Fruit fly (Drosophila melanogaster) whole organism, embryonic: ENCODE measurements around the gene Rbf.

ENCODE experiments used
- Abd-B ChIP-seq: fragments of 200-800 bp; sonication (Bioruptor generic); optimal IDR thresholded peaks from 2 replicates; lab custom pipeline; 2018; ENCODE audit warnings: missing biosample characterization, mild to moderate bottlenecking, missing genetic modification characterization, moderate library complexity
- Ada2b ChIP-seq: fragments of 200-800 bp; sonication (Bioruptor generic); IDR thresholded peaks from 2 replicates; pipeline ENCODE4 v1.3.6; 2022; ENCODE audit warnings: missing biosample characterization, missing genetic modification characterization
- Aef1 ChIP-seq: fragments of 200-800 bp; sonication (Bioruptor generic); IDR thresholded peaks from 3 replicates; pipeline ENCODE4 v1.3.6; 2022; ENCODE audit warnings: missing biosample characterization, missing genetic modification characterization
- Antp ChIP-seq: fragments of 200-800 bp; sonication (Bioruptor generic); optimal IDR thresholded peaks from 3 replicates; lab custom pipeline; 2016; ENCODE audit warnings: missing biosample characterization, missing genetic modification characterization
- Atf3 ChIP-seq: fragments of 200-800 bp; sonication (Bioruptor generic); optimal IDR thresholded peaks from 3 replicates; lab custom pipeline; 2016; ENCODE audit warnings: missing biosample characterization, missing genetic modification characterization
- BtbVII ChIP-seq: fragments of 200-800 bp; sonication (Bioruptor generic); optimal IDR thresholded peaks from 3 replicates; lab custom pipeline; 2017; ENCODE audit warnings: missing biosample characterization, mild to moderate bottlenecking, missing genetic modification characterization
- CG10959 ChIP-seq: fragments of 200-800 bp; sonication (Bioruptor generic); IDR thresholded peaks from 2 replicates; pipeline ENCODE4 v1.3.6; 2022; ENCODE audit warnings: missing biosample characterization, missing genetic modification characterization
- CG11456 ChIP-seq: fragments of 200-800 bp; sonication (Bioruptor generic); IDR thresholded peaks from 3 replicates; pipeline ENCODE4 v1.3.6; 2022; ENCODE audit warnings: missing biosample characterization, missing genetic modification characterization
- CG12071 ChIP-seq: fragments of 200-800 bp; sonication (Bioruptor generic); optimal IDR thresholded peaks from 3 replicates; lab custom pipeline; 2018; ENCODE audit warnings: missing biosample characterization, mild to moderate bottlenecking, missing genetic modification characterization
- CG1233 ChIP-seq: fragments of 200-800 bp; sonication (Bioruptor generic); optimal IDR thresholded peaks from 4 replicates; lab custom pipeline; 2018; ENCODE audit warnings: missing biosample characterization, mild to moderate bottlenecking, missing genetic modification characterization
- CG12391 ChIP-seq: fragments of 200-800 bp; sonication (Bioruptor generic); optimal IDR thresholded peaks from 3 replicates; lab custom pipeline; 2018; ENCODE audit warnings: missing biosample characterization, mild to moderate bottlenecking, missing genetic modification characterization, moderate library complexity
- CG12769 ChIP-seq: fragments of 200-800 bp; sonication (Bioruptor generic); optimal IDR thresholded peaks from 2 replicates; lab custom pipeline; 2019; ENCODE audit warnings: missing biosample characterization, mild to moderate bottlenecking, missing genetic modification characterization, moderate library complexity
- CG13287 ChIP-seq: fragments of 200-800 bp; sonication (Bioruptor generic); IDR thresholded peaks from 2 replicates; pipeline ENCODE4 v1.3.6; 2022; ENCODE audit warnings: missing biosample characterization, missing genetic modification characterization; ENCODE audit not compliant: partially characterized antibody
- CG14860 ChIP-seq: fragments of 200-800 bp; sonication (Bioruptor generic); IDR thresholded peaks from 3 replicates; pipeline ENCODE4 v1.3.6; 2022; ENCODE audit warnings: missing biosample characterization, missing genetic modification characterization; ENCODE audit not compliant: partially characterized antibody
- CG1792 ChIP-seq: fragments of 200-800 bp; sonication (Bioruptor generic); optimal IDR thresholded peaks from 2 replicates; lab custom pipeline; 2016; ENCODE audit warnings: missing biosample characterization, missing genetic modification characterization
- CG2199 ChIP-seq: fragments of 200-800 bp; sonication (Bioruptor generic); IDR thresholded peaks from 3 replicates; pipeline ENCODE4 v1.3.6; 2022; ENCODE audit warnings: missing biosample characterization, missing genetic modification characterization
- CG3065 ChIP-seq: fragments of 200-800 bp; sonication (Bioruptor generic); optimal IDR thresholded peaks from 2 replicates; lab custom pipeline; 2016; ENCODE audit warnings: missing biosample characterization, missing genetic modification characterization
- CG31365 ChIP-seq: fragments of 200-800 bp; sonication (Bioruptor generic); optimal IDR thresholded peaks from 2 replicates; lab custom pipeline; 2018; ENCODE audit warnings: missing biosample characterization, mild to moderate bottlenecking, missing genetic modification characterization
- CG32767 ChIP-seq: fragments of 200-800 bp; sonication (Bioruptor generic); IDR thresholded peaks from 2 replicates; pipeline ENCODE4 v1.3.6; 2022; ENCODE audit warnings: missing biosample characterization, missing genetic modification characterization
- CG3995 ChIP-seq: fragments of 200-800 bp; sonication (Bioruptor generic); optimal IDR thresholded peaks from 3 replicates; lab custom pipeline; 2016; ENCODE audit warnings: missing biosample characterization, missing genetic modification characterization
- CG6175 ChIP-seq: fragments of 200-800 bp; sonication (Bioruptor generic); IDR thresholded peaks from 3 replicates; pipeline ENCODE4 v1.3.6; 2022; ENCODE audit warnings: missing biosample characterization, missing genetic modification characterization
- CG7271 ChIP-seq: fragments of 200-800 bp; sonication (Bioruptor generic); optimal IDR thresholded peaks from 2 replicates; lab custom pipeline; 2018; ENCODE audit warnings: missing biosample characterization, mild to moderate bottlenecking, missing genetic modification characterization, moderate library complexity
- CG7987 ChIP-seq: fragments of 200-800 bp; sonication (Bioruptor generic); optimal IDR thresholded peaks from 2 replicates; lab custom pipeline; 2018; ENCODE audit warnings: missing biosample characterization, mild to moderate bottlenecking, missing genetic modification characterization, moderate library complexity
- Dfd ChIP-seq, 2 experiments: fragments of >200 bp; optimal IDR thresholded peaks; 2 replicates each; lab custom pipeline; 2017; ENCODE audit warnings: missing biosample characterization in 2 of 2, missing genetic modification characterization in 2 of 2
- Doc2 ChIP-seq: fragments of 200-800 bp; sonication (Bioruptor generic); IDR thresholded peaks from 2 replicates; pipeline ENCODE4 v1.3.6; 2022; ENCODE audit warnings: missing biosample characterization, missing genetic modification characterization
- Fer3 ChIP-seq: fragments of 200-800 bp; sonication (Bioruptor generic); optimal IDR thresholded peaks from 2 replicates; lab custom pipeline; 2018; ENCODE audit warnings: missing biosample characterization, mild to moderate bottlenecking, missing genetic modification characterization, moderate library complexity
- GATAe ChIP-seq: fragments of 200-800 bp; sonication (Bioruptor generic); conservative IDR thresholded peaks from 2 replicates; pipeline ENCODE4 v1.3.6; 2022; ENCODE audit warnings: missing biosample characterization, missing genetic modification characterization
- HLH54F ChIP-seq: fragments of 200-800 bp; sonication (Bioruptor generic); optimal IDR thresholded peaks from 3 replicates; lab custom pipeline; 2016; ENCODE audit warnings: missing biosample characterization, missing genetic modification characterization
- Hmx ChIP-seq: fragments of 200-800 bp; sonication (Bioruptor generic); optimal IDR thresholded peaks from 2 replicates; lab custom pipeline; 2016; ENCODE audit warnings: missing biosample characterization, missing genetic modification characterization
- Opbp ChIP-seq: fragments of 200-800 bp; sonication (Bioruptor generic); IDR thresholded peaks from 3 replicates; pipeline ENCODE4 v1.3.6; 2022; ENCODE audit warnings: missing biosample characterization, missing genetic modification characterization; ENCODE audit not compliant: partially characterized antibody
- Rfx ChIP-seq: fragments of 200-800 bp; sonication (Bioruptor generic); IDR thresholded peaks from 2 replicates; pipeline ENCODE4 v1.3.6; 2022; ENCODE audit warnings: missing biosample characterization, missing genetic modification characterization
- Sin3A ChIP-seq: fragments of >200 bp; optimal IDR thresholded peaks from 2 replicates; lab custom pipeline; 2018
- ac ChIP-seq: fragments of 200-800 bp; sonication (Bioruptor generic); optimal IDR thresholded peaks from 3 replicates; lab custom pipeline; 2017; ENCODE audit warnings: missing biosample characterization, mild to moderate bottlenecking, missing genetic modification characterization
- az2 ChIP-seq: fragments of 200-800 bp; sonication (Bioruptor generic); optimal IDR thresholded peaks from 3 replicates; lab custom pipeline; 2016; ENCODE audit warnings: missing biosample characterization, missing genetic modification characterization
- bcd ChIP-seq: fragments of 200-800 bp; sonication (Bioruptor generic); optimal IDR thresholded peaks from 2 replicates; lab custom pipeline; 2017; ENCODE audit warnings: missing biosample characterization, mild to moderate bottlenecking, missing genetic modification characterization
- cas ChIP-seq: fragments of 200-800 bp; sonication (Bioruptor generic); IDR thresholded peaks from 2 replicates; pipeline ENCODE4 v1.3.6; 2022; ENCODE audit warnings: missing biosample characterization, missing genetic modification characterization
- disco-r ChIP-seq: fragments of 200-800 bp; sonication (Bioruptor generic); optimal IDR thresholded peaks from 2 replicates; lab custom pipeline; 2016; ENCODE audit warnings: missing biosample characterization, missing genetic modification characterization
- esg ChIP-seq: fragments of 200-800 bp; sonication (Bioruptor generic); conservative IDR thresholded peaks from 2 replicates; pipeline ENCODE4 v1.3.6; 2022; ENCODE audit warnings: missing biosample characterization, missing genetic modification characterization
- grau ChIP-seq: fragments of 200-800 bp; optimal IDR thresholded peaks from 3 replicates; lab custom pipeline; 2019; ENCODE audit warnings: missing biosample characterization, mild to moderate bottlenecking, missing genetic modification characterization, moderate library complexity
- gsb ChIP-seq: fragments of 200-800 bp; sonication (Bioruptor generic); IDR thresholded peaks from 2 replicates; pipeline ENCODE4 v1.3.6; 2022; ENCODE audit warnings: missing biosample characterization, missing genetic modification characterization
- klu ChIP-seq: fragments of 200-800 bp; sonication (Bioruptor generic); IDR thresholded peaks from 2 replicates; pipeline ENCODE4 v1.3.6; 2022; ENCODE audit warnings: missing biosample characterization, missing genetic modification characterization
- pan ChIP-seq, 4 experiments: fragments of >200 bp in 3 of 4; fragments of 200-800 bp in 1 of 4; sonication (Bioruptor generic) in 1 of 4; optimal IDR thresholded peaks in 3 of 4; IDR thresholded peaks in 1 of 4; 2 replicates each; pipeline versions ENCODE4 v1.3.6 to Lab custom; 2017 to 2022; ENCODE audit warnings: missing biosample characterization in 2 of 4, missing genetic modification characterization in 2 of 4, mixed read lengths in 1 of 4
- pfk ChIP-seq: fragments of 200-800 bp; sonication (Bioruptor generic); optimal IDR thresholded peaks from 2 replicates; lab custom pipeline; 2018; ENCODE audit warnings: missing biosample characterization, mild to moderate bottlenecking, missing genetic modification characterization, moderate library complexity
- phol ChIP-seq: fragments of 200-800 bp; sonication (Bioruptor generic); optimal IDR thresholded peaks from 3 replicates; lab custom pipeline; 2018; ENCODE audit warnings: missing biosample characterization, mild to moderate bottlenecking, missing genetic modification characterization, moderate library complexity
- repo ChIP-seq: fragments of 200-800 bp; sonication (Bioruptor generic); optimal IDR thresholded peaks from 2 replicates; lab custom pipeline; 2016; ENCODE audit warnings: missing biosample characterization, missing genetic modification characterization
- sc ChIP-seq, 3 experiments: fragments of >200 bp in 2 of 3; fragments of 200-800 bp in 1 of 3; sonication (Bioruptor generic) in 1 of 3; optimal IDR thresholded peaks; 2 replicates in 2 of 3; 3 replicates in 1 of 3; lab custom pipeline; 2017; ENCODE audit warnings: mild to moderate bottlenecking in 1 of 3, missing biosample characterization in 1 of 3, missing genetic modification characterization in 1 of 3, missing genetic modification reagents in 1 of 3
- sens ChIP-seq: fragments of 200-800 bp; sonication (Bioruptor generic); peaks from one replicate; lab custom pipeline; 2016; ENCODE audit warnings: missing biosample characterization, missing genetic modification characterization
- so ChIP-seq: fragments of 200-800 bp; sonication (Bioruptor generic); IDR thresholded peaks from 3 replicates; pipeline ENCODE4 v1.3.6; 2022; ENCODE audit warnings: missing biosample characterization, missing genetic modification characterization
- trem ChIP-seq: fragments of 200-800 bp; optimal IDR thresholded peaks from 3 replicates; lab custom pipeline; 2019; ENCODE audit warnings: missing biosample characterization, mild to moderate bottlenecking, missing genetic modification characterization, moderate library complexity
- vvl ChIP-seq: fragments of 200-800 bp; sonication (Bioruptor generic); IDR thresholded peaks from 2 replicates; pipeline ENCODE4 v1.3.6; 2022; ENCODE audit warnings: missing biosample characterization, missing genetic modification characterization
- wor ChIP-seq: fragments of 200-800 bp; sonication (Bioruptor generic); IDR thresholded peaks from 2 replicates; pipeline ENCODE4 v1.3.6; 2022; ENCODE audit warnings: missing biosample characterization, missing genetic modification characterization

Rbf gene

DNA sequence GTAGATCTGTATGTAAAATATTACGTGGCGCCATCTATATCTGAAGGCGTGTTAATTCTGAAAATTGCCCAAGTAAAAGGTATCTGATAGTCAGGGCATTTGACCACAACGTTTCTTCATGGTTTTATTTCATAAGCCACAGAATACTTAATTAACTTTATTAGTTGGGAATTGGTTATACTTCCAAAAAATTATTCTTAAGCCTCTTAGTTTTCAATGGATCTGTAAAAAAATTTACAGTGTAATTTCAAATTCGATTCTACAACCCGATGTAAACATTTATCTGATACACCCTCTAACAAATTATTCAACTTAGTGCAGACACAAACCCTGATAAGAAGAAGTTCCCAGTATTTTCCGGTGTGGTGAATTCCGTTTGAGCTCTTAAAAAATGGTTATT, 42.2 kb upstream of the Rbf start (continued):
- TF ChIP-seq CG6175 (GFP tag; lab: Robert Waterston, UW) (no peak), CG12071 (no peak), CG12391 (tag; lab: Kevin White, UChicago) (peak; percentile 23), Doc2 (GFP tag; lab: Robert Waterston, UW) (no peak), esg (GFP tag; lab: Robert Waterston, UW) (peak; percentile 48), CG3065 (GFP tag; lab: Kevin White, UChicago) (no peak), CG1792 (GFP tag; lab: Kevin White, UChicago) (no peak), CG7271 (no peak), CG13287 (GFP tag; lab: Robert Waterston, UW) (peak; percentile 10; the same call in 1 of the 2 replicates), CG1233 (GFP tag; lab: Kevin White, UChicago) (no peak), CG31365 (tag; lab: Kevin White, UChicago) (no peak), klu (no peak), disco-r (GFP tag; lab: Kevin White, UChicago) (no peak), Fer3 (no peak), CG32767 (GFP tag; lab: Robert Waterston, UW) (no peak), phol (tag; lab: Kevin White, UChicago) (peak; percentile 58), Opbp (GFP tag; lab: Robert Waterston, UW) (no peak), trem (tag; lab: Kevin White, UChicago) (peak; percentile 29), CG7987 (GFP tag; lab: Kevin White, UChicago) (no peak), CG12769 (tag; lab: Kevin White, UChicago) (no peak), CG14860 (peak; percentile 53; the same call in 2 of the 3 replicates), GATAe (GFP tag; lab: Robert Waterston, UW) (no peak; the same call in 1 of the 2 replicates), gsb (GFP tag; lab: Robert Waterston, UW) (no peak), CG3995 (no peak), sens (GFP tag; lab: Kevin White, UChicago) (peak; percentile 84), sc (optimal IDR thresholded peaks at IDR 0.05; lab: Kevin White, UChicago) (no peak), sc (GFP tag; optimal IDR thresholded peaks at IDR 0.05; lab: Kevin White, UChicago) (no peak), Hmx (GFP tag; lab: Kevin White, UChicago) (no peak), Aef1 (0 out of 3 replicates have a peak, but pooled peaks have one; percentile 9), CG10959 (no peak), grau (tag; lab: Kevin White, UChicago) (peak; percentile 27), Antp (GFP tag; lab: Kevin White, UChicago) (no peak), cas (GFP tag; lab: Robert Waterston, UW) (no peak), bcd (GFP tag; lab: Kevin White, UChicago) (no peak), Rfx (GFP tag; lab: Robert Waterston, UW) (peak; percentile 25; the same call in 1 of the 2 replicates), Ada2b (GFP tag; lab: Robert Waterston, UW) (peak; percentile 12; the same call in 1 of the 2 replicates), Abd-B (GFP tag; lab: Kevin White, UChicago) (peak; percentile 38), Sin3A (lab: Kevin White, UChicago) (no peak), az2 (GFP tag; lab: Kevin White, UChicago) (no peak), ac (GFP tag; lab: Kevin White, UChicago) (no peak), CG2199 (GFP tag; lab: Robert Waterston, UW) (no peak), so (GFP tag; lab: Robert Waterston, UW) (no peak), pan (optimal IDR thresholded peaks at IDR 0.05; lab: Kevin White, UChicago) (no peak), pan (GFP tag; optimal IDR thresholded peaks at IDR 0.05 in 1 of 2, IDR thresholded peaks at IDR 0.05 in 1 of 2) (no peak), Atf3 (no peak), repo (GFP tag; lab: Kevin White, UChicago) (no peak), CG11456 (GFP tag; lab: Robert Waterston, UW) (0 out of 3 replicates have a peak, but pooled peaks have one; percentile 26), Dfd (GFP tag; optimal IDR thresholded peaks at IDR 0.05; lab: Kevin White, UChicago) (no peak), pfk (GFP tag; lab: Kevin White, UChicago) (no peak), HLH54F (GFP tag; lab: Kevin White, UChicago) (no peak), BtbVII (GFP tag; lab: Kevin White, UChicago) (no peak), vvl (GFP tag; lab: Robert Waterston, UW) (peak; percentile 26; the same call in 1 of the 2 replicates), wor (GFP tag; lab: Robert Waterston, UW) (no peak)
